Worm (Caenorhabditis elegans): ENCODE measurements around the gene cyc-2.1.

- no peak for TF ChIP-seq ces-1 (GFP tag; optimal IDR thresholded peaks at IDR 0.05)
- no peak for TF ChIP-seq nhr-28 (tag; optimal IDR thresholded peaks at IDR 0.05)
- no peak for TF ChIP-seq ceh-83 (GFP tag; optimal IDR thresholded peaks at IDR 0.05)
These were observed 23.0 kb upstream of the cyc-2.1 start, which contains the start of gene R11E3.2 for ce11 chrIV:4771792-4772191.

All from whole organism, mixed stage, embryonic.